Worm (Caenorhabditis elegans): Measurements from ENCODE around the gene fbxc-24.

ce11 chrII:905335-905734 is 4.1 kb downstream of the fbxc-24 start:
- TF ChIP-seq sptf-1 (tag; optimal IDR thresholded peaks at IDR 0.05) (no peak), M03D4.4 (tag; optimal IDR thresholded peaks at IDR 0.05) (no peak), nhr-76 (tag; optimal IDR thresholded peaks at IDR 0.05) (no peak), unc-62 (GFP tag; optimal IDR thresholded peaks at IDR 0.05) (no peak), nhr-28 (tag; optimal IDR thresholded peaks at IDR 0.05) (no peak), nhr-2 (tag; optimal IDR thresholded peaks at IDR 0.05) (no peak), ztf-11 (tag; optimal IDR thresholded peaks at IDR 0.05) (no peak), lin-13 (tag; optimal IDR thresholded peaks at IDR 0.05) (no peak), ces-1 (GFP tag; optimal IDR thresholded peaks at IDR 0.05) (no peak), lsy-2 (tag; optimal IDR thresholded peaks at IDR 0.05) (no peak), snpc-4 (tag; optimal IDR thresholded peaks at IDR 0.05) (no peak), cnd-1 (tag; optimal IDR thresholded peaks at IDR 0.05) (no peak)

Measured in whole organism, mixed stage, embryonic.